Worm (Caenorhabditis elegans): ENCODE measurements around the gene T22F7.1.

The T22F7.1 gene

DNA sequence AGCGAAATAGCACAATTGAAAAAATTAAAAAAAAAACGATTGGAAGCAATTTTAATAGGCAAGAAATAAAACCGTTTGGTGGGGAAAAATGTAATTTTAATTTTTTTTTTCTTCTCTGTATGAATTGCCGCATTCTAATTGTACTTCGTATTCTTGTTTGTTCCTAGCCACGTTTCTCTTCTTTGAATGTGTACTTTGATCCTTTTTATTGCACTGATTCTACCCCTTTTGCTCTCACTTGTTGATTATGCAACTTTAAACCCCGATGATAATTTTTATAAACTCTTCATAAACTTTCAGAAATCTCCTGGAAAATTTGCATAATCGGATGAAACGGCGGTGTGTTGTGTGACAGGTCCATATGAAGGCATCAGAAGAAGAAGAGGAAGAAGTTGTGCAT, at the start of gene T22F7.1:
Gene T22F7.1, plus strand, starts transcription at position 301 of the 400 bp plus-strand sequence.
- no peak for TF ChIP-seq rpc-1 (optimal IDR thresholded peaks at IDR 0.05)
- TF ChIP-seq rpc-1 (tag; optimal IDR thresholded peaks at IDR 0.05), result no peak
- no peak for TF ChIP-seq D2030.7 (GFP tag; IDR thresholded peaks at IDR 0.05)
- no peak for TF ChIP-seq ceh-58 (GFP tag; IDR thresholded peaks at IDR 0.05)
- TF ChIP-seq snpc-4 (GFP tag; optimal IDR thresholded peaks at IDR 0.05), result no peak
- no peak for TF ChIP-seq snpc-4 (tag; optimal IDR thresholded peaks at IDR 0.05)

DNA sequence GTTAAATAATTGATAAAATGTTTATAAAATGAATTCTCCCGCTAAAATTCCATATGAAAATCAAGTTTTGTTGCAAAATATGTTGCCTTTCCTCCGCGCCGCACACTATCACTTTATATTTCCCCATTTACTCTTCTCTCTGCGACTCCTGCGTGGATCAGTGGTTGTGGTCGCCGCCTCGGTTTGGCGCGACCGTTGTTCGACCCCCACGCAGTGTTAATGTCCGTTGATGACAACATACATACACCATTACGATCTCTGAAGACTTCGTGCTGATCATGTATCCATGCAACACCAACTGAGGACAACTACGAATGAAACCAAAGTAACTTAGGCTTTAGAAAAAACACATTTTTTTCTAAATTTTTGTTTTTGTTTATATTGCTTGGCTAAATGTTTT, 39.3 kb upstream of the T22F7.1 start:
- TF ChIP-seq ama-1 (optimal IDR thresholded peaks at IDR 0.05) (no peak), ama-1 (GFP tag; optimal IDR thresholded peaks at IDR 0.05) (peak; percentile 74 to 88), Y53G8AR.9 (GFP tag; conservative IDR thresholded peaks at IDR 0.05) (peak; percentile 82; the same call in 1 of the 2 replicates), ceh-100 (GFP tag; IDR thresholded peaks at IDR 0.05) (0 out of 2 replicates have a peak, but pooled peaks have one; percentile 48), hmg-1.2 (GFP tag; IDR thresholded peaks at IDR 0.05) (peak; percentile 68), aptf-2 (GFP tag; conservative IDR thresholded peaks at IDR 0.05) (0 out of 2 replicates have a peak, but pooled peaks have one; percentile 51), dpl-1 (GFP tag; optimal IDR thresholded peaks at IDR 0.05) (peak; percentile 33), hsf-1 (GFP tag; IDR thresholded peaks at IDR 0.05) (0 out of 2 replicates have a peak, but pooled peaks have one; percentile 45), F33H1.4 (GFP tag; IDR thresholded peaks at IDR 0.05) (peak; percentile 21; the same call in 1 of the 2 replicates), lin-54 (GFP tag; optimal IDR thresholded peaks at IDR 0.05) (peak; percentile 69), akir-1 (GFP tag; optimal IDR thresholded peaks at IDR 0.05) (no peak), ztf-26 (tag; optimal IDR thresholded peaks at IDR 0.05) (peak; percentile 87), hlh-12 (tag; optimal IDR thresholded peaks at IDR 0.05) (peak; percentile 82), ceh-79 (tag; optimal IDR thresholded peaks at IDR 0.05) (peak; percentile 92), aptf-3 (GFP tag; IDR thresholded peaks at IDR 0.05) (0 out of 2 replicates have a peak, but pooled peaks have one; percentile 78), pbrm-1 (GFP tag; IDR thresholded peaks at IDR 0.05) (peak; percentile 69), sdz-38 (tag; optimal IDR thresholded peaks at IDR 0.05) (no peak), ztf-3 (GFP tag; optimal IDR thresholded peaks at IDR 0.05) (peak; percentile 56), ztf-18 (tag; optimal IDR thresholded peaks at IDR 0.05) (peak; percentile 80), snpc-4 (GFP tag; optimal IDR thresholded peaks at IDR 0.05) (peak; percentile 74), snpc-4 (tag; optimal IDR thresholded peaks at IDR 0.05) (peak; percentile 43 to 88 (median 60)), let-607 (tag; optimal IDR thresholded peaks at IDR 0.05) (peak; percentile 57 to 81), mes-4 (tag; optimal IDR thresholded peaks at IDR 0.05) (peak; percentile 58), madf-8 (GFP tag; conservative IDR thresholded peaks at IDR 0.05) (0 out of 2 replicates have a peak, but pooled peaks have one; percentile 22), C17E4.6 (GFP tag; IDR thresholded peaks at IDR 0.05) (no peak; the same call in 1 of the 2 replicates), tbx-9 (tag; optimal IDR thresholded peaks at IDR 0.05; ENCODE audit: borderline replicate concordance) (no peak), snpc-1.3 (tag; optimal IDR thresholded peaks at IDR 0.05; ENCODE audit: insufficient read depth) (peak; percentile 74), tlf-1 (GFP tag; optimal IDR thresholded peaks at IDR 0.05) (peak; percentile 45), hlh-26 (GFP tag; conservative IDR thresholded peaks at IDR 0.05) (no peak), F49E8.2 (tag; optimal IDR thresholded peaks at IDR 0.05; ENCODE audit: insufficient read depth) (peak; percentile 50), let-526 (GFP tag; IDR thresholded peaks at IDR 0.05) (no peak; the same call in 1 of the 2 replicates), T07F8.4 (tag; optimal IDR thresholded peaks at IDR 0.05) (peak; percentile 88), Y79H2A.3 (GFP tag; conservative IDR thresholded peaks at IDR 0.05) (peak; percentile 76; the same call in 1 of the 2 replicates), F22D6.2 (tag; optimal IDR thresholded peaks at IDR 0.05) (peak; percentile 61), mcd-1 (GFP tag; IDR thresholded peaks at IDR 0.05) (peak; percentile 79), rec-8 (tag; optimal IDR thresholded peaks at IDR 0.05) (peak; percentile 86 to 95), B0019.2 (GFP tag; conservative IDR thresholded peaks at IDR 0.05) (peak; percentile 30; the same call in 1 of the 2 replicates), madf-3 (GFP tag; IDR thresholded peaks at IDR 0.05) (no peak), D2030.7 (GFP tag; IDR thresholded peaks at IDR 0.05) (peak; percentile 87), nhr-80 (tag; optimal IDR thresholded peaks at IDR 0.05) (peak; percentile 63), sea-2 (GFP tag; IDR thresholded peaks at IDR 0.05) (no peak), F23B12.7 (tag; optimal IDR thresholded peaks at IDR 0.05; ENCODE audit: insufficient read depth) (no peak), him-1 (tag; optimal IDR thresholded peaks at IDR 0.05) (peak; percentile 94)

Measured in whole organism, young adult.